Fruit fly (Drosophila melanogaster): Measurements from ENCODE around the gene Ggt-1.

The Ggt-1 gene

DNA sequence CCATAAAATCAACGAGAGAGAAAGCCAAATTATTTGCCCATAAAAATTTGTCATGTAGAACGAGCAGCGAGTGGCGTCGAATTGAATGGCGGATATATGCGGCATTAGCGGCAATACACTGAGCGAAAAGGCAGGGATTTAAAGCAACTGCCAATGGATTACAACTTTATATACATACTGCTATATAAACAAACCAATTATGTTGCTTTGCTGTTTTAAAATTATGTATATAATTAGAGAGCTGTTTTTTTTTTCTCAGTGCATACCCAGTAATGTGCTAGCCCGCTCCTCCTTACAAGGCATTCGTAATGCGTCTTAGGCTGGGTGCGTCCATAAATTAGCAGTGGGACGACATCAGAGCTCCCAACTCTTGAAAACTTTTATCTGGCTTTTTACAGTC lies 44.4 kb downstream of the Ggt-1 start (continued):
- TF ChIP-seq CG17612 (GFP tag; IDR thresholded peaks at IDR 0.05) (no peak), dpn (GFP tag; optimal IDR thresholded peaks at IDR 0.05) (no peak), CG31441 (GFP tag; IDR thresholded peaks at IDR 0.05) (no peak), BtbVII (GFP tag; optimal IDR thresholded peaks at IDR 0.05) (no peak), CG31388 (GFP tag; optimal IDR thresholded peaks at IDR 0.05) (no peak), CG5180 (GFP tag; optimal IDR thresholded peaks at IDR 0.05) (no peak), CG14667 (GFP tag; IDR thresholded peaks at IDR 0.05) (no peak), Tbp (GFP tag; optimal IDR thresholded peaks at IDR 0.05) (no peak), ftz-f1 (GFP tag; optimal IDR thresholded peaks at IDR 0.05) (no peak), CG9215 (GFP tag; IDR thresholded peaks at IDR 0.05) (peak; percentile 14; the same call in 1 of the 2 replicates), H15 (GFP tag; IDR thresholded peaks at IDR 0.05) (no peak), CG8924 (tag; optimal IDR thresholded peaks at IDR 0.05) (no peak), CG17802 (tag; optimal IDR thresholded peaks at IDR 0.05) (no peak), CG12219 (GFP tag; optimal IDR thresholded peaks at IDR 0.05) (no peak), sr (GFP tag; IDR thresholded peaks at IDR 0.05) (no peak), Hmx (GFP tag; optimal IDR thresholded peaks at IDR 0.05) (no peak), CG7987 (GFP tag; optimal IDR thresholded peaks at IDR 0.05) (no peak), ase (GFP tag; IDR thresholded peaks at IDR 0.05) (no peak), cas (GFP tag; IDR thresholded peaks at IDR 0.05) (no peak), sima (GFP tag; optimal IDR thresholded peaks at IDR 0.05) (no peak), CG10321 (GFP tag; IDR thresholded peaks at IDR 0.05) (no peak), D19B (GFP tag; optimal IDR thresholded peaks at IDR 0.05) (no peak), ind (GFP tag; optimal IDR thresholded peaks at IDR 0.05) (peak; percentile 33), CG6683 (GFP tag; optimal IDR thresholded peaks at IDR 0.05) (no peak), stwl (tag; optimal IDR thresholded peaks at IDR 0.05) (no peak), D19A (tag; optimal IDR thresholded peaks at IDR 0.05) (no peak), sc (optimal IDR thresholded peaks at IDR 0.05) (no peak), sc (GFP tag; optimal IDR thresholded peaks at IDR 0.05) (no peak), Aef1 (GFP tag; IDR thresholded peaks at IDR 0.05) (no peak), danr (GFP tag; IDR thresholded peaks at IDR 0.05) (no peak), CG10654 (GFP tag; optimal IDR thresholded peaks at IDR 0.05) (no peak), so (GFP tag; IDR thresholded peaks at IDR 0.05) (no peak), pzg (GFP tag; optimal IDR thresholded peaks at IDR 0.05) (no peak), H2.0 (GFP tag; IDR thresholded peaks at IDR 0.05) (0 out of 2 replicates have a peak, but pooled peaks have one; percentile 29), CG1792 (GFP tag; optimal IDR thresholded peaks at IDR 0.05) (no peak), sob (GFP tag; IDR thresholded peaks at IDR 0.05) (no peak), CG14710 (tag; optimal IDR thresholded peaks at IDR 0.05) (no peak), Hr51 (GFP tag; optimal IDR thresholded peaks at IDR 0.05) (peak in 1 of 2 experiments; percentile 14), corto (GFP tag; optimal IDR thresholded peaks at IDR 0.05) (no peak), HLH54F (GFP tag; optimal IDR thresholded peaks at IDR 0.05) (no peak), CG32532 (GFP tag; IDR thresholded peaks at IDR 0.05) (peak; percentile 65), ash1 (GFP tag; optimal IDR thresholded peaks at IDR 0.05) (no peak), CG3407 (GFP tag; optimal IDR thresholded peaks at IDR 0.05) (no peak), gsb-n (tag; optimal IDR thresholded peaks at IDR 0.05) (no peak), hb (GFP tag; IDR thresholded peaks at IDR 0.05; ENCODE audit: partially characterized antibody) (no peak), NfI (GFP tag; optimal IDR thresholded peaks at IDR 0.05) (no peak), CG8281 (tag; optimal IDR thresholded peaks at IDR 0.05) (no peak), HLHmδ (GFP tag; optimal IDR thresholded peaks at IDR 0.05) (no peak), Scr (GFP tag; IDR thresholded peaks at IDR 0.05; ENCODE audit: partially characterized antibody) (no peak), trem (tag; optimal IDR thresholded peaks at IDR 0.05) (no peak), CG11695 (GFP tag; IDR thresholded peaks at IDR 0.05) (no peak), CG14014 (GFP tag; IDR thresholded peaks at IDR 0.05) (no peak)

Data from whole organism, embryonic.